Fruit fly (Drosophila melanogaster) whole organism, prepupa: Measurements from ENCODE around the gene CG10147.

Source experiments
- CG10631 ChIP-seq: fragments of 200-800 bp; sonication (Bioruptor generic); optimal IDR thresholded peaks from 2 replicates; lab custom pipeline; 2016; ENCODE audit warnings: missing biosample characterization, missing genetic modification characterization
- CG10669 ChIP-seq: fragments of 200-800 bp; sonication (Bioruptor generic); optimal IDR thresholded peaks from 3 replicates; lab custom pipeline; 2018; ENCODE audit warnings: missing biosample characterization, mild to moderate bottlenecking, missing genetic modification characterization, moderate library complexity
- CG11294 ChIP-seq: fragments of 200-800 bp; sonication (Bioruptor generic); IDR thresholded peaks from 2 replicates; pipeline ENCODE4 v1.3.6; 2022; ENCODE audit warnings: missing biosample characterization, missing genetic modification characterization
- CG11762 ChIP-seq: fragments of 200-800 bp; sonication (Bioruptor generic); optimal IDR thresholded peaks from 3 replicates; lab custom pipeline; 2016; ENCODE audit warnings: missing biosample characterization, missing genetic modification characterization; ENCODE audit not compliant: insufficient read depth
- CG11902 ChIP-seq: fragments of 200-800 bp; sonication (Bioruptor generic); optimal IDR thresholded peaks from 3 replicates; lab custom pipeline; 2016; ENCODE audit warnings: missing biosample characterization, missing genetic modification characterization
- CG15336 ChIP-seq: fragments of 200-800 bp; sonication (Bioruptor generic); IDR thresholded peaks from 2 replicates; pipeline ENCODE4 v1.3.6; 2022; ENCODE audit warnings: missing biosample characterization, missing genetic modification characterization
- CG16779 ChIP-seq: fragments of 200-800 bp; sonication (Bioruptor generic); optimal IDR thresholded peaks from 3 replicates; lab custom pipeline; 2017; ENCODE audit warnings: missing biosample characterization, mild to moderate bottlenecking, missing genetic modification characterization
- CG3032 ChIP-seq: fragments of 200-800 bp; optimal IDR thresholded peaks from 2 replicates; lab custom pipeline; 2019; ENCODE audit warnings: missing biosample characterization, mild to moderate bottlenecking, missing genetic modification characterization, moderate library complexity
- CG32006 ChIP-seq: fragments of 200-800 bp; sonication (Bioruptor generic); optimal IDR thresholded peaks from 3 replicates; lab custom pipeline; 2017; ENCODE audit warnings: missing biosample characterization, mild to moderate bottlenecking, missing genetic modification characterization
- CG34406 ChIP-seq: fragments of 200-800 bp; sonication (Bioruptor generic); optimal IDR thresholded peaks from 3 replicates; lab custom pipeline; 2016; ENCODE audit warnings: missing biosample characterization, missing genetic modification characterization
- CG3919 ChIP-seq: fragments of 200-800 bp; sonication (Bioruptor generic); optimal IDR thresholded peaks from 3 replicates; lab custom pipeline; 2016; ENCODE audit warnings: missing biosample characterization, missing genetic modification characterization
- CG4318 ChIP-seq: fragments of 200-800 bp; sonication (Bioruptor generic); optimal IDR thresholded peaks from 3 replicates; lab custom pipeline; 2017; ENCODE audit warnings: missing biosample characterization, mild to moderate bottlenecking, missing genetic modification characterization
- CG6163 ChIP-seq: fragments of 200-800 bp; sonication (Bioruptor generic); IDR thresholded peaks from 3 replicates; pipeline ENCODE4 v1.3.6; 2022; ENCODE audit warnings: missing biosample characterization, missing genetic modification characterization
- CG6276 ChIP-seq: fragments of 200-800 bp; sonication (Bioruptor generic); optimal IDR thresholded peaks from 2 replicates; lab custom pipeline; 2017; ENCODE audit warnings: missing biosample characterization, mild to moderate bottlenecking, missing genetic modification characterization
- CG6792 ChIP-seq: fragments of 200-800 bp; sonication (Bioruptor generic); optimal IDR thresholded peaks from 3 replicates; lab custom pipeline; 2016; ENCODE audit warnings: missing biosample characterization, missing genetic modification characterization
- CG6808 ChIP-seq: fragments of 200-800 bp; sonication (Bioruptor generic); optimal IDR thresholded peaks from 3 replicates; lab custom pipeline; 2017; ENCODE audit warnings: missing biosample characterization, missing genetic modification characterization, mild to moderate bottlenecking, moderate library complexity, missing genetic modification reagents
- CG6854 ChIP-seq: fragments of 200-800 bp; sonication (Bioruptor generic); optimal IDR thresholded peaks from 2 replicates; lab custom pipeline; 2017; ENCODE audit warnings: missing biosample characterization, mild to moderate bottlenecking, missing genetic modification characterization
- CG7368 ChIP-seq: fragments of 200-800 bp; sonication (Bioruptor generic); optimal IDR thresholded peaks from 3 replicates; lab custom pipeline; 2016; ENCODE audit warnings: missing biosample characterization, missing genetic modification characterization
- CG8119 ChIP-seq: fragments of 200-800 bp; sonication (Bioruptor generic); IDR thresholded peaks from 3 replicates; pipeline ENCODE4 v1.3.6; 2022; ENCODE audit warnings: missing biosample characterization, missing genetic modification characterization
- CG8632 ChIP-seq: fragments of 200-800 bp; sonication (Bioruptor generic); optimal IDR thresholded peaks from 3 replicates; lab custom pipeline; 2016; ENCODE audit warnings: missing biosample characterization, missing genetic modification characterization
- CG9139 ChIP-seq: fragments of 200-800 bp; sonication (Bioruptor generic); optimal IDR thresholded peaks from 3 replicates; lab custom pipeline; 2017; ENCODE audit warnings: missing biosample characterization, mild to moderate bottlenecking, missing genetic modification characterization
- Eip75B ChIP-seq: fragments of 200-800 bp; sonication (Bioruptor generic); optimal IDR thresholded peaks from 3 replicates; lab custom pipeline; 2016; ENCODE audit warnings: missing biosample characterization, missing genetic modification characterization
- Eip78C ChIP-seq: fragments of 200-800 bp; sonication (Bioruptor generic); peaks from one replicate; lab custom pipeline; 2016; ENCODE audit warnings: missing biosample characterization, missing genetic modification characterization
- Eip93F ChIP-seq: fragments of 200-800 bp; sonication (Bioruptor generic); optimal IDR thresholded peaks from 2 replicates; lab custom pipeline; 2016; ENCODE audit warnings: missing biosample characterization, mild to moderate bottlenecking, missing genetic modification characterization
- Ets21C ChIP-seq: fragments of 200-800 bp; sonication (Bioruptor generic); optimal IDR thresholded peaks from 3 replicates; lab custom pipeline; 2016; ENCODE audit warnings: missing biosample characterization, missing genetic modification characterization
- Ets96B ChIP-seq: fragments of 200-800 bp; optimal IDR thresholded peaks from 2 replicates; lab custom pipeline; 2019; ENCODE audit warnings: missing biosample characterization, mild to moderate bottlenecking, missing genetic modification characterization, moderate library complexity
- Gug ChIP-seq: fragments of 200-800 bp; sonication (Bioruptor generic); IDR thresholded peaks from 2 replicates; pipeline ENCODE4 v1.3.6; 2022; ENCODE audit warnings: missing biosample characterization, missing genetic modification characterization
- Hr38 ChIP-seq: sonication (Bioruptor generic); optimal IDR thresholded peaks from 2 replicates; lab custom pipeline; 2016; ENCODE audit warnings: missing biosample characterization, missing genetic modification characterization
- Hr39 ChIP-seq: fragments of 200-800 bp; sonication (Bioruptor generic); optimal IDR thresholded peaks from 2 replicates; lab custom pipeline; 2016; ENCODE audit warnings: missing biosample characterization, missing genetic modification characterization
- Hr4 ChIP-seq: fragments of 200-800 bp; sonication (Bioruptor generic); optimal IDR thresholded peaks from 3 replicates; lab custom pipeline; 2016; ENCODE audit warnings: missing biosample characterization, missing genetic modification characterization
- Lpt ChIP-seq: fragments of 200-800 bp; sonication (Bioruptor generic); optimal IDR thresholded peaks from 3 replicates; lab custom pipeline; 2016; ENCODE audit warnings: missing biosample characterization, missing genetic modification characterization
- Met ChIP-seq: fragments of 200-800 bp; sonication (Bioruptor generic); optimal IDR thresholded peaks from 3 replicates; lab custom pipeline; 2016; ENCODE audit warnings: missing biosample characterization, missing genetic modification characterization
- OdsH ChIP-seq: fragments of 200-800 bp; sonication (Bioruptor generic); optimal IDR thresholded peaks from 3 replicates; lab custom pipeline; 2016; ENCODE audit warnings: missing biosample characterization, missing genetic modification characterization
- Smox ChIP-seq: fragments of 200-800 bp; sonication (Bioruptor generic); optimal IDR thresholded peaks from 3 replicates; lab custom pipeline; 2016; ENCODE audit warnings: missing biosample characterization, missing genetic modification characterization
- Sox14 ChIP-seq: fragments of 200-800 bp; sonication (Bioruptor generic); optimal IDR thresholded peaks from 3 replicates; lab custom pipeline; 2016; ENCODE audit warnings: missing biosample characterization, missing genetic modification characterization
- Sox15 ChIP-seq: fragments of 200-800 bp; sonication (Bioruptor generic); optimal IDR thresholded peaks from 3 replicates; lab custom pipeline; 2016; ENCODE audit warnings: missing biosample characterization, missing genetic modification characterization
- achi ChIP-seq: fragments of 200-800 bp; sonication (Bioruptor generic); optimal IDR thresholded peaks from 3 replicates; lab custom pipeline; 2016; ENCODE audit warnings: missing biosample characterization, missing genetic modification characterization
- acj6 ChIP-seq: fragments of 200-800 bp; sonication (Bioruptor generic); optimal IDR thresholded peaks from 3 replicates; lab custom pipeline; 2016; ENCODE audit warnings: missing biosample characterization, missing genetic modification characterization
- dsx ChIP-seq: fragments of 200-800 bp; optimal IDR thresholded peaks from 3 replicates; lab custom pipeline; 2019; ENCODE audit warnings: missing biosample characterization, mild to moderate bottlenecking, missing genetic modification characterization, moderate library complexity; ENCODE audit not compliant: poor library complexity, severe bottlenecking
- eg ChIP-seq: fragments of 200-800 bp; sonication (Bioruptor generic); IDR thresholded peaks from 3 replicates; pipeline ENCODE4 v1.3.6; 2022; ENCODE audit warnings: missing biosample characterization, missing genetic modification characterization
- fd59A ChIP-seq: fragments of 200-800 bp; sonication (Bioruptor generic); optimal IDR thresholded peaks from 2 replicates; lab custom pipeline; 2017; ENCODE audit warnings: missing biosample characterization, mild to moderate bottlenecking, missing genetic modification characterization, missing genetic modification reagents
- fkh ChIP-seq: fragments of 200-800 bp; sonication (Bioruptor generic); optimal IDR thresholded peaks from 3 replicates; lab custom pipeline; 2017; ENCODE audit warnings: missing biosample characterization, mild to moderate bottlenecking, missing genetic modification characterization, moderate library complexity
- lz ChIP-seq: fragments of 200-800 bp; sonication (Bioruptor generic); optimal IDR thresholded peaks from 3 replicates; lab custom pipeline; 2016; ENCODE audit warnings: missing biosample characterization, missing genetic modification characterization
- net ChIP-seq: fragments of 200-800 bp; sonication (Bioruptor generic); optimal IDR thresholded peaks from 3 replicates; lab custom pipeline; 2016; ENCODE audit warnings: missing biosample characterization, missing genetic modification characterization
- pdm3 ChIP-seq: fragments of 200-800 bp; sonication (Bioruptor generic); optimal IDR thresholded peaks from 3 replicates; lab custom pipeline; 2016; ENCODE audit warnings: missing biosample characterization, missing genetic modification characterization
- salr ChIP-seq, 2 experiments: fragments of 200-800 bp; sonication (Bioruptor generic); optimal IDR thresholded peaks; 3 replicates each; lab custom pipeline; 2016 to 2018; ENCODE audit warnings: missing biosample characterization in 2 of 2, missing genetic modification characterization in 2 of 2, mild to moderate bottlenecking in 1 of 2
- spab ChIP-seq: fragments of 200-800 bp; sonication (Bioruptor generic); optimal IDR thresholded peaks from 2 replicates; lab custom pipeline; 2017; ENCODE audit warnings: missing biosample characterization, mild to moderate bottlenecking, missing genetic modification characterization, missing genetic modification reagents
- svp ChIP-seq: fragments of 200-800 bp; sonication (Bioruptor generic); peaks from one replicate; lab custom pipeline; 2016; ENCODE audit warnings: missing biosample characterization, missing genetic modification characterization
- topi ChIP-seq: fragments of 200-800 bp; sonication (Bioruptor generic); optimal IDR thresholded peaks from 3 replicates; lab custom pipeline; 2016; ENCODE audit warnings: missing biosample characterization, missing genetic modification characterization
- vri ChIP-seq: fragments of 200-800 bp; sonication (Bioruptor generic); optimal IDR thresholded peaks from 3 replicates; lab custom pipeline; 2016; ENCODE audit warnings: missing biosample characterization, mild to moderate bottlenecking, missing genetic modification characterization

Gene CG10147

DNA sequence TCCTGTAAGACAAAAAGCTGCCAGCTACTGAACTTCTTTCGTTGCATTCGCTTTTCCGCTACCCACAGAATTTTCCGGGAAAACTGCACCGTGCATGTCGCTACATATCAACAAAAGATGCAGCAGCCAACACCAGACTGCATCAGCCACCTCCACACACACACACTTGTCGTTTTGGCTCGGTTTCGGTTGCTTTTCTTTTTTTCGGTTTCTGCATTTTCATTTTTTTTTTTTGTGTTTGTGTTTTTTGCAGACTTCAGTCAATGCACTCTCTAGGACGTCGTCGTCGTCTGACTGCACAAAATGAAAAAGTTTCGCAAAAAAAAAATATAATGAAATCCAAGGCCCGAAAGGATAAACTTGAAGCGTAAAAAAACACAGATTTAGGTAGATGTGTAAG is 41.0 kb downstream of the CG10147 start (continued):
- TF ChIP-seq CG3919 (GFP tag; lab: Kevin White, UChicago) (no peak), CG8632 (GFP tag; lab: Kevin White, UChicago) (no peak), CG11294 (no peak), CG3032 (tag; lab: Kevin White, UChicago) (no peak), CG7368 (GFP tag; lab: Kevin White, UChicago) (no peak), Hr39 (GFP tag; lab: Kevin White, UChicago) (no peak), Gug (GFP tag; lab: Robert Waterston, UW) (no peak)

dm6 chr3L:6446553-6446952 is 41.7 kb downstream of the CG10147 start:
- TF ChIP-seq achi (GFP tag; lab: Kevin White, UChicago): peak; percentile 61
- TF ChIP-seq CG3919 (GFP tag; lab: Kevin White, UChicago): peak; percentile 60
- TF ChIP-seq Met (GFP tag; lab: Kevin White, UChicago): peak; percentile 62
- peak; percentile 65 for TF ChIP-seq CG32006 (GFP tag; lab: Kevin White, UChicago)
- TF ChIP-seq Eip78C (GFP tag; lab: Kevin White, UChicago): peak; percentile 87
- no peak for TF ChIP-seq CG6854 (GFP tag; lab: Kevin White, UChicago)
- peak; percentile 43 for TF ChIP-seq CG34406 (GFP tag; lab: Kevin White, UChicago)
- TF ChIP-seq Sox15: no peak
- peak; percentile 14 for TF ChIP-seq fd59A (GFP tag; lab: Kevin White, UChicago)
- peak; percentile 35 for TF ChIP-seq Ets96B
- no peak for TF ChIP-seq CG7368 (GFP tag; lab: Kevin White, UChicago)
- TF ChIP-seq eg (GFP tag; lab: Robert Waterston, UW): peak; percentile 41; the same call in 1 of the 3 replicates
- peak; percentile 40 for TF ChIP-seq Eip75B (GFP tag; lab: Kevin White, UChicago)
- TF ChIP-seq fkh: no peak
- TF ChIP-seq CG11762 (GFP tag; lab: Kevin White, UChicago): no peak
- TF ChIP-seq spab (GFP tag; lab: Kevin White, UChicago): peak; percentile 9
- peak; percentile 47 for TF ChIP-seq CG10669 (GFP tag; lab: Kevin White, UChicago)
- peak; percentile 45 for TF ChIP-seq CG4318 (GFP tag; lab: Kevin White, UChicago)
- TF ChIP-seq CG6163 (GFP tag; lab: Robert Waterston, UW): no peak
- TF ChIP-seq CG11294: no peak
- TF ChIP-seq CG11902 (GFP tag; lab: Kevin White, UChicago): peak; percentile 5
- no peak for TF ChIP-seq Eip93F
- TF ChIP-seq CG3032 (tag; lab: Kevin White, UChicago): peak; percentile 21
- TF ChIP-seq dsx (GFP tag; lab: Kevin White, UChicago): peak; percentile 22
- TF ChIP-seq CG6808 (GFP tag; lab: Kevin White, UChicago): peak; percentile 36
- peak; percentile 45 for TF ChIP-seq CG6792
- no peak for TF ChIP-seq Hr38 (GFP tag; lab: Kevin White, UChicago)
- TF ChIP-seq Ets21C (GFP tag; lab: Kevin White, UChicago): peak; percentile 18
- TF ChIP-seq Hr4: peak; percentile 71
- TF ChIP-seq vri (GFP tag; lab: Kevin White, UChicago): peak; percentile 55
- TF ChIP-seq CG9139 (GFP tag; lab: Kevin White, UChicago): no peak
- no peak for TF ChIP-seq CG16779 (tag; lab: Kevin White, UChicago)
- TF ChIP-seq CG15336 (GFP tag; lab: Robert Waterston, UW): peak; percentile 51; the same call in 1 of the 2 replicates
- TF ChIP-seq Sox14 (GFP tag; lab: Kevin White, UChicago): peak; percentile 53
- TF ChIP-seq pdm3 (GFP tag; lab: Kevin White, UChicago): peak; percentile 69
- peak; percentile 60; the same call in 2 of the 3 replicates for TF ChIP-seq CG8119 (GFP tag; lab: Robert Waterston, UW)
- peak; percentile 46 for TF ChIP-seq net (GFP tag; lab: Kevin White, UChicago)
- peak; percentile 65 for TF ChIP-seq lz
- TF ChIP-seq Lpt (GFP tag; lab: Kevin White, UChicago): peak; percentile 48
- peak; percentile 45 for TF ChIP-seq CG10631 (GFP tag; lab: Kevin White, UChicago)
- TF ChIP-seq topi (GFP tag; lab: Kevin White, UChicago): peak; percentile 39
- TF ChIP-seq acj6 (GFP tag; lab: Kevin White, UChicago): peak; percentile 48
- peak; percentile 57 for TF ChIP-seq OdsH
- peak; percentile 4 for TF ChIP-seq CG6276 (GFP tag; lab: Kevin White, UChicago)
- peak; percentile 68 for TF ChIP-seq Smox (GFP tag; lab: Kevin White, UChicago)
- peak; percentile 8 to 43 for TF ChIP-seq salr (GFP tag; optimal IDR thresholded peaks at IDR 0.05; lab: Kevin White, UChicago)
- TF ChIP-seq Hr39 (GFP tag; lab: Kevin White, UChicago): peak; percentile 68
- peak; percentile 63 for TF ChIP-seq svp
